Fruit fly (Drosophila melanogaster) whole organism, wandering third instar larva: ENCODE results near the gene Dr.

ENCODE experiments used
- Sp1 ChIP-seq: fragments of 200-800 bp; sonication (Bioruptor generic); optimal IDR thresholded peaks from 3 replicates; lab custom pipeline; 2019; ENCODE audit warnings: missing biosample characterization, mild to moderate bottlenecking, missing genetic modification characterization, moderate library complexity
- br ChIP-seq: fragments of 200-800 bp; sonication (Bioruptor generic); optimal IDR thresholded peaks from 2 replicates; lab custom pipeline; 2016; ENCODE audit warnings: missing biosample characterization, missing genetic modification characterization
- dmrt93B ChIP-seq: fragments of 200-800 bp; sonication (Bioruptor generic); optimal IDR thresholded peaks from 2 replicates; lab custom pipeline; 2018; ENCODE audit warnings: missing biosample characterization, mild to moderate bottlenecking, missing genetic modification characterization
- usp ChIP-seq: fragments of >200 bp; optimal IDR thresholded peaks from 2 replicates; lab custom pipeline; 2017; ENCODE audit warnings: missing biosample characterization, missing genetic modification characterization

- TF ChIP-seq br (GFP tag; lab: Kevin White, UChicago), result no peak
- TF ChIP-seq Sp1, result no peak
- no peak for TF ChIP-seq usp (GFP tag; lab: Kevin White, UChicago)
- no peak for TF ChIP-seq dmrt93B (GFP tag; lab: Kevin White, UChicago)
Observed at dm6 chr3R:29557555-29557954, 1.4 kb downstream of the Dr start.
